Worm (Caenorhabditis elegans) whole organism, midembryonic: ENCODE data around the gene clec-218.

Experiments
- cog-1 ChIP-seq: sonication (generic microtip); optimal IDR thresholded peaks from 2 replicates; lab custom pipeline; 2016; ENCODE audit warnings: missing genetic modification characterization, missing compliant biosample characterization
- tab-1 ChIP-seq: fragments of 200-800 bp; sonication (Bioruptor generic); IDR thresholded peaks from 2 replicates; pipeline ENCODE4 v1.3.6; 2022; ENCODE audit warnings: missing genetic modification characterization, missing compliant biosample characterization

DNA sequence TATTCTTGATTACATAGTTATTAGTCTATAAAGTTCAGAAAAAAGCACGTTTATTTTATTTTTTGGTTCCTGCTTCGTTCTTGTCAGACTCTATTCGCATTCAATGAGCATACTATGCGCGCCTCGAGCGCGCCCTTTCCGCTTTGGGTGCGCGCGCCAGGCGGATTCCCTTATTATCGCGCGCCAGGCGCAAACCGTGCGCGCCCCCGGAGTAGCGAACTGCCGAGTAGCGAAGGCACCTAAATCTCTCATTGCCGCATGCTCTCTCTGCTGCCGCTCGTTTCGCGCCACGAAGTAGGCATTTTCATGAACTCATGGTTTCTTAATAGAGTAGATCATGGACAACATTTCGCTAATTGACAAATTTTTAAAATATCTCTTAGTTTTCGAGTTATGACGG is 19.3 kb downstream of the clec-218 start:
- no peak for TF ChIP-seq cog-1
- no peak for TF ChIP-seq tab-1
